Fruit fly (Drosophila melanogaster) whole organism, embryonic: ENCODE data around the gene Gr64b.
A peak's percentile ranks its signal among the peaks of the same experiment; 100 is the strongest.

Source experiments
- CG10274 ChIP-seq: fragments of 200-800 bp; sonication (Bioruptor generic); optimal IDR thresholded peaks from 3 replicates; lab custom pipeline; 2017; ENCODE audit warnings: missing biosample characterization, mild to moderate bottlenecking, missing genetic modification characterization
- CG10431 ChIP-seq: fragments of 200-800 bp; sonication (Bioruptor generic); optimal IDR thresholded peaks from 3 replicates; lab custom pipeline; 2018; ENCODE audit warnings: missing biosample characterization, mild to moderate bottlenecking, missing genetic modification characterization
- CG11085 ChIP-seq: fragments of 200-800 bp; sonication (Bioruptor generic); IDR thresholded peaks from 2 replicates; pipeline ENCODE4 v1.3.6; 2022; ENCODE audit warnings: missing biosample characterization, missing genetic modification characterization
- CG12744 ChIP-seq: fragments of 200-800 bp; sonication (Bioruptor generic); optimal IDR thresholded peaks from 2 replicates; lab custom pipeline; 2016; ENCODE audit warnings: missing biosample characterization, missing genetic modification characterization
- CG12942 ChIP-seq: fragments of 200-800 bp; sonication (Bioruptor generic); optimal IDR thresholded peaks from 3 replicates; lab custom pipeline; 2016; ENCODE audit warnings: missing biosample characterization, missing genetic modification characterization
- CG13424 ChIP-seq: fragments of 200-800 bp; sonication (Bioruptor generic); optimal IDR thresholded peaks from 2 replicates; lab custom pipeline; 2019; ENCODE audit warnings: missing biosample characterization, mild to moderate bottlenecking, missing genetic modification characterization, moderate library complexity
- CG15269 ChIP-seq: fragments of 200-800 bp; sonication (Bioruptor generic); optimal IDR thresholded peaks from 2 replicates; lab custom pipeline; 2018; ENCODE audit warnings: missing biosample characterization, mild to moderate bottlenecking, missing genetic modification characterization, moderate library complexity
- CG17359 ChIP-seq: fragments of 200-800 bp; sonication (Bioruptor generic); optimal IDR thresholded peaks from 3 replicates; lab custom pipeline; 2018; ENCODE audit warnings: missing biosample characterization, mild to moderate bottlenecking, missing genetic modification characterization, moderate library complexity
- CG17912 ChIP-seq: fragments of 200-800 bp; sonication (Bioruptor generic); optimal IDR thresholded peaks from 2 replicates; lab custom pipeline; 2018; ENCODE audit warnings: missing biosample characterization, mild to moderate bottlenecking, missing genetic modification characterization
- CG1792 ChIP-seq: fragments of 200-800 bp; sonication (Bioruptor generic); optimal IDR thresholded peaks from 2 replicates; lab custom pipeline; 2016; ENCODE audit warnings: missing biosample characterization, missing genetic modification characterization
- CG2116 ChIP-seq: fragments of 200-800 bp; sonication (Bioruptor generic); optimal IDR thresholded peaks from 3 replicates; lab custom pipeline; 2018; ENCODE audit warnings: missing biosample characterization, mild to moderate bottlenecking, missing genetic modification characterization
- CG2199 ChIP-seq: fragments of 200-800 bp; sonication (Bioruptor generic); IDR thresholded peaks from 3 replicates; pipeline ENCODE4 v1.3.6; 2022; ENCODE audit warnings: missing biosample characterization, missing genetic modification characterization
- CG2889 ChIP-seq: fragments of 200-800 bp; sonication (Bioruptor generic); IDR thresholded peaks from 3 replicates; pipeline ENCODE4 v1.3.6; 2022; ENCODE audit warnings: missing biosample characterization, missing genetic modification characterization
- CG30020 ChIP-seq: fragments of 200-800 bp; optimal IDR thresholded peaks from 2 replicates; lab custom pipeline; 2019; ENCODE audit warnings: missing biosample characterization, mild to moderate bottlenecking, missing genetic modification characterization, moderate library complexity
- CG32772 ChIP-seq: fragments of 200-800 bp; sonication (Bioruptor generic); IDR thresholded peaks from 2 replicates; pipeline ENCODE4 v1.3.6; 2022; ENCODE audit warnings: missing biosample characterization, missing genetic modification characterization
- CG5953 ChIP-seq: fragments of 200-800 bp; sonication (Bioruptor generic); IDR thresholded peaks from 2 replicates; pipeline ENCODE4 v1.3.6; 2022; ENCODE audit warnings: missing biosample characterization, missing genetic modification characterization
- CG6254 ChIP-seq: fragments of 200-800 bp; sonication (Bioruptor generic); optimal IDR thresholded peaks from 3 replicates; lab custom pipeline; 2017; ENCODE audit warnings: mild to moderate bottlenecking, missing biosample characterization, missing genetic modification reagents, missing genetic modification characterization
- CG6854 ChIP-seq: fragments of 200-800 bp; sonication (Bioruptor generic); optimal IDR thresholded peaks from 3 replicates; lab custom pipeline; 2017; ENCODE audit warnings: missing biosample characterization, mild to moderate bottlenecking, missing genetic modification characterization
- Chrac-16 ChIP-seq: fragments of 200-800 bp; sonication (Bioruptor generic); optimal IDR thresholded peaks from 3 replicates; lab custom pipeline; 2016; ENCODE audit warnings: missing biosample characterization, missing genetic modification characterization
- Dref ChIP-seq: fragments of 200-800 bp; sonication (Bioruptor generic); IDR thresholded peaks from 2 replicates; pipeline ENCODE4 v1.3.6; 2022; ENCODE audit warnings: missing biosample characterization, missing genetic modification characterization
- E2f1 ChIP-seq: fragments of 200-800 bp; sonication (Bioruptor generic); IDR thresholded peaks from 2 replicates; pipeline ENCODE4 v1.3.6; 2022; ENCODE audit warnings: missing biosample characterization, missing genetic modification characterization
- ERR ChIP-seq: fragments of 200-800 bp; sonication (Bioruptor generic); optimal IDR thresholded peaks from 2 replicates; lab custom pipeline; 2016; ENCODE audit warnings: missing biosample characterization, missing genetic modification characterization
- Eip74EF ChIP-seq, 2 experiments: fragments of 200-800 bp in 1 of 2; fragments of >200 bp in 1 of 2; sonication (Bioruptor generic) in 1 of 2; optimal IDR thresholded peaks; 2 replicates each; lab custom pipeline; 2017 to 2019; ENCODE audit warnings: missing biosample characterization in 2 of 2, missing genetic modification characterization in 2 of 2, mild to moderate bottlenecking in 1 of 2, moderate library complexity in 1 of 2
- H15 ChIP-seq: fragments of 200-800 bp; sonication (Bioruptor generic); IDR thresholded peaks from 3 replicates; pipeline ENCODE4 v1.3.6; 2022; ENCODE audit warnings: missing biosample characterization, missing genetic modification characterization
- Hmx ChIP-seq: fragments of 200-800 bp; sonication (Bioruptor generic); optimal IDR thresholded peaks from 2 replicates; lab custom pipeline; 2016; ENCODE audit warnings: missing biosample characterization, missing genetic modification characterization
- Hr39 ChIP-seq: fragments of >200 bp; optimal IDR thresholded peaks from 2 replicates; lab custom pipeline; 2017
- Lpt ChIP-seq: fragments of >200 bp; optimal IDR thresholded peaks from 2 replicates; lab custom pipeline; 2018; ENCODE audit warnings: missing biosample characterization, missing genetic modification characterization
- MESR4 ChIP-seq: fragments of 200-800 bp; sonication (Bioruptor generic); optimal IDR thresholded peaks from 2 replicates; lab custom pipeline; 2018; ENCODE audit warnings: missing biosample characterization, mild to moderate bottlenecking, missing genetic modification characterization, moderate library complexity
- NC2β ChIP-seq: fragments of 200-800 bp; sonication (Bioruptor generic); optimal IDR thresholded peaks from 2 replicates; lab custom pipeline; 2016; ENCODE audit warnings: missing biosample characterization, missing genetic modification characterization
- Neu2 ChIP-seq: fragments of 200-800 bp; sonication (Bioruptor generic); optimal IDR thresholded peaks from 3 replicates; lab custom pipeline; 2016; ENCODE audit warnings: missing biosample characterization, missing genetic modification characterization, borderline replicate concordance
- Oaz ChIP-seq: fragments of 200-800 bp; sonication (Bioruptor generic); IDR thresholded peaks from 2 replicates; pipeline ENCODE4 v1.3.6; 2022; ENCODE audit warnings: missing biosample characterization, missing genetic modification characterization
- Sox102F ChIP-seq: fragments of 200-800 bp; sonication (Bioruptor generic); optimal IDR thresholded peaks from 2 replicates; lab custom pipeline; 2018; ENCODE audit warnings: missing biosample characterization, mild to moderate bottlenecking, missing genetic modification characterization, moderate library complexity
- Sry-δ ChIP-seq: fragments of 200-800 bp; sonication (Bioruptor generic); optimal IDR thresholded peaks from 2 replicates; lab custom pipeline; 2016; ENCODE audit warnings: missing biosample characterization, missing genetic modification characterization
- ash1 ChIP-seq: fragments of 200-800 bp; sonication (Bioruptor generic); optimal IDR thresholded peaks from 2 replicates; lab custom pipeline; 2018; ENCODE audit warnings: missing biosample characterization, mild to moderate bottlenecking, missing genetic modification characterization
- cg ChIP-seq: fragments of 200-800 bp; sonication (Bioruptor generic); optimal IDR thresholded peaks from 3 replicates; lab custom pipeline; 2019; ENCODE audit warnings: missing biosample characterization, mild to moderate bottlenecking, missing genetic modification characterization, moderate library complexity
- ci ChIP-seq: fragments of 200-800 bp; sonication (Bioruptor generic); IDR thresholded peaks from 3 replicates; pipeline ENCODE4 v1.3.6; 2022; ENCODE audit warnings: missing biosample characterization, missing genetic modification characterization
- crc ChIP-seq: fragments of 200-800 bp; sonication (Bioruptor generic); optimal IDR thresholded peaks from 2 replicates; lab custom pipeline; 2016; ENCODE audit warnings: missing biosample characterization, missing genetic modification characterization
- crol ChIP-seq: fragments of 200-800 bp; sonication (Bioruptor generic); IDR thresholded peaks from 2 replicates; pipeline ENCODE4 v1.3.6; 2022; ENCODE audit warnings: missing biosample characterization, missing genetic modification characterization
- eyg ChIP-seq: fragments of 200-800 bp; sonication (Bioruptor generic); optimal IDR thresholded peaks from 3 replicates; lab custom pipeline; 2016; ENCODE audit warnings: missing biosample characterization, missing genetic modification characterization
- fd102C ChIP-seq: fragments of 200-800 bp; sonication (Bioruptor generic); optimal IDR thresholded peaks from 2 replicates; lab custom pipeline; 2018; ENCODE audit warnings: missing biosample characterization, mild to moderate bottlenecking, missing genetic modification characterization, moderate library complexity
- grau ChIP-seq: fragments of 200-800 bp; optimal IDR thresholded peaks from 3 replicates; lab custom pipeline; 2019; ENCODE audit warnings: missing biosample characterization, mild to moderate bottlenecking, missing genetic modification characterization, moderate library complexity
- gsb-n ChIP-seq: fragments of 200-800 bp; sonication (Bioruptor generic); optimal IDR thresholded peaks from 3 replicates; lab custom pipeline; 2018; ENCODE audit warnings: missing biosample characterization, mild to moderate bottlenecking, missing genetic modification characterization
- insv ChIP-seq, 2 experiments: fragments of 200-800 bp; sonication (Bioruptor generic); optimal IDR thresholded peaks; 3 replicates each; lab custom pipeline; 2016 to 2018; ENCODE audit warnings: missing biosample characterization in 2 of 2, missing genetic modification characterization in 2 of 2
- lilli ChIP-seq: fragments of 200-800 bp; sonication (Bioruptor generic); optimal IDR thresholded peaks from 3 replicates; lab custom pipeline; 2016; ENCODE audit warnings: missing biosample characterization, missing genetic modification characterization
- nau ChIP-seq: fragments of 200-800 bp; sonication (Bioruptor generic); optimal IDR thresholded peaks from 3 replicates; lab custom pipeline; 2017; ENCODE audit warnings: missing biosample characterization, mild to moderate bottlenecking, missing genetic modification characterization, missing genetic modification reagents
- nerfin-2 ChIP-seq: fragments of 200-800 bp; sonication (Bioruptor generic); IDR thresholded peaks from 2 replicates; pipeline ENCODE4 v1.3.6; 2022; ENCODE audit warnings: missing biosample characterization, missing genetic modification characterization; ENCODE audit not compliant: partially characterized antibody
- pnt ChIP-seq: fragments of 200-800 bp; sonication (Bioruptor generic); optimal IDR thresholded peaks from 3 replicates; lab custom pipeline; 2016; ENCODE audit warnings: missing biosample characterization, missing genetic modification characterization
- seq ChIP-seq: fragments of 200-800 bp; sonication (Bioruptor generic); IDR thresholded peaks from 2 replicates; pipeline ENCODE4 v1.3.6; 2022; ENCODE audit warnings: missing biosample characterization, missing genetic modification characterization
- shn ChIP-seq: fragments of 200-800 bp; sonication (Bioruptor generic); optimal IDR thresholded peaks from 3 replicates; lab custom pipeline; 2016; ENCODE audit warnings: missing biosample characterization, missing genetic modification characterization
- tup ChIP-seq: fragments of 200-800 bp; sonication (Bioruptor generic); optimal IDR thresholded peaks from 2 replicates; lab custom pipeline; 2016; ENCODE audit warnings: missing biosample characterization, mild to moderate bottlenecking, missing genetic modification characterization, moderate library complexity
- twi ChIP-seq: fragments of 200-800 bp; optimal IDR thresholded peaks from 2 replicates; lab custom pipeline; 2019; ENCODE audit warnings: missing biosample characterization, mild to moderate bottlenecking, missing genetic modification characterization, moderate library complexity
- usp ChIP-seq: fragments of >200 bp; optimal IDR thresholded peaks from 2 replicates; lab custom pipeline; 2017; ENCODE audit warnings: missing biosample characterization, missing genetic modification characterization

Gene Gr64b

DNA sequence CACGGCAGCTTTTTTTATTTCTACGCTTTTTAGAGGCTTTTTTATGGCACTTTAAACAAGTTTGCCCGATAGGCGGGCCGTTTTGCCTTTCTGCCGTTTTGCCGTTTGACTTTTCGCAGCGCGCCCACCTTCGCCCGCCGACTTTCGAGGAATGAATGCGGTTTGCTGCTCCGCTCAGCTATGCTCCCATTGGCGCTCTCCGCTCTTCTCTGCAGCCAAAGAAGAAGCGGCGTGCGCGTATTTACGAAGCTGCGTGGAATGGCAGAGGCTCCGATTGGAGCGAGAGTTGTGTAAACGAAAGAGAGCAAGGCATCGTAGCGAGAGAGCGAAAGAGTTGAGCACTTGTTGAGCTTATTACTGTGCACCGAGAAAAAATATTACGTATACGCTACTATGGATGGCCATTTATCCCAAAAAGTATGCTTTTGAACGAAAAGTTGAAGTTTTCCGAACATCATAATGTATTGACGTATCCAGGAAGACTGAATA is 43.2 kb downstream of the Gr64b start, which contains the start of gene wit (continued):
- TF ChIP-seq CG6254 (GFP tag; lab: Kevin White, UChicago) (no peak), ci (GFP tag; lab: Robert Waterston, UW) (peak; percentile 72; the same call in 2 of the 3 replicates), nerfin-2 (GFP tag; lab: Robert Waterston, UW) (no peak), grau (tag; lab: Kevin White, UChicago) (no peak), cg (no peak), tup (GFP tag; lab: Kevin White, UChicago) (no peak), Lpt (GFP tag; lab: Kevin White, UChicago) (no peak), Hmx (no peak), usp (no peak), eyg (peak; percentile 41), Oaz (GFP tag; lab: Robert Waterston, UW) (no peak), twi (tag; lab: Kevin White, UChicago) (no peak), ash1 (GFP tag; lab: Kevin White, UChicago) (no peak), CG13424 (tag; lab: Kevin White, UChicago) (no peak), Sry-δ (no peak), shn (GFP tag; lab: Kevin White, UChicago) (no peak), ERR (GFP tag; lab: Kevin White, UChicago) (no peak), H15 (GFP tag; lab: Robert Waterston, UW) (no peak), nau (GFP tag; lab: Kevin White, UChicago) (peak; percentile 41), Dref (GFP tag; lab: Robert Waterston, UW) (no peak), CG6854 (GFP tag; lab: Kevin White, UChicago) (peak; percentile 65), Hr39 (lab: Kevin White, UChicago) (no peak), fd102C (GFP tag; lab: Kevin White, UChicago) (no peak), CG11085 (GFP tag; lab: Robert Waterston, UW) (no peak), NC2β (GFP tag; lab: Kevin White, UChicago) (no peak), MESR4 (no peak), CG12744 (GFP tag; lab: Kevin White, UChicago) (no peak), pnt (GFP tag; lab: Kevin White, UChicago) (no peak), CG17359 (peak; percentile 16), Neu2 (GFP tag; lab: Kevin White, UChicago) (no peak), E2f1 (GFP tag; lab: Robert Waterston, UW) (no peak), CG30020 (tag; lab: Kevin White, UChicago) (no peak), CG10431 (GFP tag; lab: Kevin White, UChicago) (no peak), CG1792 (GFP tag; lab: Kevin White, UChicago) (no peak), CG2199 (no peak), Chrac-16 (GFP tag; lab: Kevin White, UChicago) (no peak), CG12942 (GFP tag; lab: Kevin White, UChicago) (no peak), CG15269 (tag; lab: Kevin White, UChicago) (peak; percentile 24), Sox102F (GFP tag; lab: Kevin White, UChicago) (peak; percentile 12), CG10274 (GFP tag; lab: Kevin White, UChicago) (no peak), Eip74EF (GFP tag; optimal IDR thresholded peaks at IDR 0.05; lab: Kevin White, UChicago) (peak in 1 of 2 experiments; percentile 27), CG5953 (GFP tag; lab: Robert Waterston, UW) (no peak), lilli (peak; percentile 25), CG2889 (no peak), gsb-n (no peak), CG2116 (GFP tag; lab: Kevin White, UChicago) (no peak), crol (GFP tag; lab: Robert Waterston, UW) (no peak), insv (GFP tag; optimal IDR thresholded peaks at IDR 0.05; lab: Kevin White, UChicago) (no peak), seq (GFP tag; lab: Robert Waterston, UW) (no peak), crc (GFP tag; lab: Kevin White, UChicago) (no peak), CG32772 (GFP tag; lab: Robert Waterston, UW) (no peak), CG17912 (GFP tag; lab: Kevin White, UChicago) (no peak)
